Worm (Caenorhabditis elegans): ENCODE measurements around the gene otub-3.
"Not testable (repeated sequence)": the region's sequence is repeated elsewhere in the genome, so short reads cannot be mapped to it uniquely, and the experiment has no call there.

- TF ChIP-seq egl-27 (tag; optimal IDR thresholded peaks at IDR 0.05); nhr-237 (tag; optimal IDR thresholded peaks at IDR 0.05); nhr-11 (tag; optimal IDR thresholded peaks at IDR 0.05); ama-1 (optimal IDR thresholded peaks at IDR 0.05); snpc-4 (tag; optimal IDR thresholded peaks at IDR 0.05); nhr-77 (tag; optimal IDR thresholded peaks at IDR 0.05): not testable (repeated sequence)
Observed at ce11 chrIV:8715032-8715431, 12.9 kb upstream of the otub-3 start, which contains the start of the genes parg-2 and ipla-5.

Measured in whole organism, L2 larva.